Fruit fly (Drosophila melanogaster): ENCODE measurements around the gene nerfin-2.
A peak's percentile ranks its signal among the peaks of the same experiment; 100 is the strongest.

- TF ChIP-seq Vsx2 (GFP tag; optimal IDR thresholded peaks at IDR 0.05; ENCODE audit: partially characterized antibody) (no peak), CG9705 (GFP tag; optimal IDR thresholded peaks at IDR 0.05) (no peak), brk (GFP tag; optimal IDR thresholded peaks at IDR 0.05) (no peak), Hnf4 (GFP tag; optimal IDR thresholded peaks at IDR 0.05) (peak; percentile 42), dsf (GFP tag; optimal IDR thresholded peaks at IDR 0.05; ENCODE audit: borderline replicate concordance) (no peak), GATAd (GFP tag; optimal IDR thresholded peaks at IDR 0.05) (no peak), usp (GFP tag; optimal IDR thresholded peaks at IDR 0.05) (no peak), tai (GFP tag; optimal IDR thresholded peaks at IDR 0.05) (no peak), pan (optimal IDR thresholded peaks at IDR 0.05) (no peak), CG32264 (GFP tag; optimal IDR thresholded peaks at IDR 0.05) (no peak)
These were observed 21.9 kb upstream of the nerfin-2 start, which contains the start of gene ohgt for dm6 chr3R:10048842-10049527.

Data from whole organism, wandering third instar larva.